Worm (Caenorhabditis elegans): Measurements from ENCODE around the gene srh-98.

- TF ChIP-seq egl-27 (tag; optimal IDR thresholded peaks at IDR 0.05) (no peak), nhr-77 (tag; optimal IDR thresholded peaks at IDR 0.05) (no peak), nhr-237 (tag; optimal IDR thresholded peaks at IDR 0.05) (no peak), ama-1 (optimal IDR thresholded peaks at IDR 0.05) (no peak), mdl-1 (tag; optimal IDR thresholded peaks at IDR 0.05) (no peak), nhr-6 (tag; optimal IDR thresholded peaks at IDR 0.05) (no peak), snpc-4 (tag; optimal IDR thresholded peaks at IDR 0.05) (no peak), lin-13 (GFP tag; optimal IDR thresholded peaks at IDR 0.05) (no peak), ztf-11 (tag; optimal IDR thresholded peaks at IDR 0.05) (no peak)
These were observed 8.5 kb upstream of the srh-98 start, which contains the start of gene srh-104 for ce11 chrV:16244078-16244477.
